Worm (Caenorhabditis elegans): ENCODE results near the gene gst-32.
"Not testable (repeated sequence)": the region's sequence is repeated elsewhere in the genome, so short reads cannot be mapped to it uniquely, and the experiment has no call there.

Gene gst-32

DNA sequence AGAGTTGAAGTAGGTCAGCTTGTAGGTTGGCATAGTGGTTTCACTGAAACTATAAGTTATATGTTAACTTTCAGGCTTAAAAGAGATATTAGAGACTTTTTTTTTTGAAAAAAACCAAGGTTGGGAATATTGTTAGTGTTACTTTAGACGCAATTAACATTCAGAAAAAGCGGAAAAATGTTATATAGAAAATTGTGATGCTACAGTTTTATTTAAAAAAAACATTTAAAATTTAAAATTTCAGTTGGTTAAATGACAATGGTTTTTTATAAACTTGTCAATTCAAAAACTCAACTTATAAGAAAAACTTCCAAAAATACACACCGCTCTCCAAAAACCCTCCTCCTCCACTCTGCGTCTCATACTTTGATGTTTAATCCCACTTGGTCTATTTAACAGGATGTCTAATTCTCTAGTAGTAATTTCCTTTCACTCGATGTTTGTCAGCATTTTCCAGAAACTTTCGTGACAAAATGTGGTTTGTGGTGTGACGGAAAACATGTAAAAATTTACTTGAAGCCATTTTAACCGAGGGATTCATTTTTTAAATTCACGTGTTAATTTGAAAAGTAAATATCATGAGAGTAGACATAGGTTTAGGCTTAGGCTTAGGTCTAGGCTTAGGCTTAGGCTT is 3.4 kb downstream of the gst-32 start, which contains the start of gene gst-31:
gst-31 (minus strand) TSS at position 51 of the 634 bp plus-strand sequence.
- TF ChIP-seq nhr-237 (tag; optimal IDR thresholded peaks at IDR 0.05) (no peak), ztf-11 (tag; optimal IDR thresholded peaks at IDR 0.05) (no peak), nhr-28 (tag; optimal IDR thresholded peaks at IDR 0.05) (no peak), unc-39 (tag; optimal IDR thresholded peaks at IDR 0.05) (no peak), sptf-1 (tag; optimal IDR thresholded peaks at IDR 0.05) (no peak), nhr-2 (tag; optimal IDR thresholded peaks at IDR 0.05) (no peak), zip-8 (tag; optimal IDR thresholded peaks at IDR 0.05) (no peak), snpc-4 (tag; optimal IDR thresholded peaks at IDR 0.05) (no peak), lsy-2 (tag; optimal IDR thresholded peaks at IDR 0.05) (no peak), flh-1 (GFP tag; optimal IDR thresholded peaks at IDR 0.05) (no peak), ceh-43 (GFP tag; optimal IDR thresholded peaks at IDR 0.05) (no peak), lin-13 (tag; optimal IDR thresholded peaks at IDR 0.05) (no peak), ceh-39 (tag; optimal IDR thresholded peaks at IDR 0.05) (no peak), blmp-1 (tag; optimal IDR thresholded peaks at IDR 0.05) (no peak), tbx-8 (GFP tag; optimal IDR thresholded peaks at IDR 0.05) (no peak), nhr-12 (tag; optimal IDR thresholded peaks at IDR 0.05) (no peak)

ce11 chrII:15173174-15173573 is 5.2 kb downstream of the gst-32 start:
- peak; percentile 23 for TF ChIP-seq pha-4 (tag; optimal IDR thresholded peaks at IDR 0.05)
- TF ChIP-seq sem-2 (GFP tag; optimal IDR thresholded peaks at IDR 0.05): no peak
- TF ChIP-seq elt-3 (tag; optimal IDR thresholded peaks at IDR 0.05): no peak
- no peak for TF ChIP-seq cnd-1 (tag; optimal IDR thresholded peaks at IDR 0.05)
- TF ChIP-seq unc-120 (tag; optimal IDR thresholded peaks at IDR 0.05; ENCODE audit: poor library complexity, severe bottlenecking): peak; percentile 13
- no peak for TF ChIP-seq ceh-39 (tag; optimal IDR thresholded peaks at IDR 0.05)

DNA sequence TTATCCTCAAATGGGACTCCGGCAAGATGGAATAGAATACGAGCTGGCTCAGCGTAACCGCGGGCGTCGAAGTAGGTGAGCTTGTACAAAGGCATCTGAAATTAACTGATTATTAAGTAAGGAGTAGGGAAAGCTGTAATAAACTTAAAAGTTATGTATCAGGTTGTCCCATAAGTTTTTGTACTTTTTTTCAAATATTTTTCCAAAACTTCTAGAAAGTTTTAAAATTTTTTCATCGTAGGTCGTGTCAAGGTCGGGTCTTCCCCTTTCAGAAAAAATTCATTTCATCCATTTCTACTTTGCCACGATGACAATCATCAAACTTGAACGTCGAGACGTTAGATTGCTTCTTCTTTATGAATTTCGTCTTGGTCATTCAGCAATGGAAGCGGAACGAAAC is 6.6 kb downstream of the gst-32 start, which contains the start of gene gst-39:
gst-39 (minus strand) TSS at position 101 of the 400 bp plus-strand sequence.
- TF ChIP-seq elt-3, nhr-28, zip-8 (tag; optimal IDR thresholded peaks at IDR 0.05): not testable (repeated sequence)

DNA sequence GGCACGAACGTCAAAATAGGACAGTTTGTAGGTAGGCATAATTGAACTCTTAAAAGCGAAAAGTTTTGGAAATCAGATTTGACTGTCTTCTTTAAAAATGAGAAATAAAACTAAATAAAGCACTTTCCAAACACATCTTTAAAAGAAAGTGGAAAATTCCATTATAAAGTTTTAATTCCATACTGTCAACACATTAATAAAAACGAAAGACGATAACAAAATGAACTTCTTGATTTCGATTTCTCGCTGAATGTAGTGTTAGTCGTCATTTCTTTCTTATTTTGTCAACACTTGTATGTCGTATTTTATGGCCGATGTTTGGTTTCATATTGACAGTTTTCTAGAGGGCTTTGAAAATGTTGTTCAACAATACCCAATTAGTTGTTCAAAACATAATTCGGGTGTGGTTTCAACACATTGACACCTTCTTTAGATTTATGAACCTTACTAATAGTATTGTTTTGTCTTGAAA is 8.5 kb downstream of the gst-32 start, which contains the start of gene gst-29:
gst-29 (minus strand) TSS at position 51 of the 472 bp plus-strand sequence.
- TF ChIP-seq elt-3 (tag; optimal IDR thresholded peaks at IDR 0.05) (no peak), M03D4.4 (tag; optimal IDR thresholded peaks at IDR 0.05) (no peak)

ce11 chrII:15167340-15167739 is 11.1 kb downstream of the gst-32 start, which contains the start of gene gst-28:
Gene gst-28 (minus strand): TSS chrII:15167577.
- TF ChIP-seq flh-1 (GFP tag; optimal IDR thresholded peaks at IDR 0.05) (no peak), bed-3 (GFP tag; optimal IDR thresholded peaks at IDR 0.05) (no peak), mep-1 (tag; optimal IDR thresholded peaks at IDR 0.05) (no peak), nhr-12 (tag; optimal IDR thresholded peaks at IDR 0.05) (no peak), nhr-28 (tag; optimal IDR thresholded peaks at IDR 0.05) (no peak), unc-62 (GFP tag; optimal IDR thresholded peaks at IDR 0.05) (no peak), ces-1 (GFP tag; optimal IDR thresholded peaks at IDR 0.05) (no peak), ceh-43 (GFP tag; optimal IDR thresholded peaks at IDR 0.05) (no peak), ham-2 (GFP tag; optimal IDR thresholded peaks at IDR 0.05) (no peak), elt-3 (tag; optimal IDR thresholded peaks at IDR 0.05) (no peak), ceh-39 (tag; optimal IDR thresholded peaks at IDR 0.05) (no peak), lin-32 (GFP tag; optimal IDR thresholded peaks at IDR 0.05) (no peak), unc-120 (tag; optimal IDR thresholded peaks at IDR 0.05; ENCODE audit: poor library complexity, severe bottlenecking) (no peak), mab-5 (tag; optimal IDR thresholded peaks at IDR 0.05) (no peak), hlh-1 (tag; optimal IDR thresholded peaks at IDR 0.05) (no peak), nhr-237 (tag; optimal IDR thresholded peaks at IDR 0.05) (no peak), nhr-2 (tag; optimal IDR thresholded peaks at IDR 0.05) (no peak), lsy-2 (tag; optimal IDR thresholded peaks at IDR 0.05) (no peak), blmp-1 (tag; optimal IDR thresholded peaks at IDR 0.05) (no peak)

Data from whole organism, mixed stage, embryonic.